Fruit fly (Drosophila melanogaster): ENCODE measurements around the gene CG6310.
A peak's percentile ranks its signal among the peaks of the same experiment; 100 is the strongest.

CG6310 gene

dm6 chr3L:11064689-11065088, 5.0 kb downstream of the CG6310 start, which contains the start of the genes CG32075, CG45101 and SuUR (continued):
- TF ChIP-seq CG30403 (GFP tag; optimal IDR thresholded peaks at IDR 0.05) (peak; percentile 94), MESR4 (GFP tag; optimal IDR thresholded peaks at IDR 0.05) (peak; percentile 57), CG11398 (GFP tag; optimal IDR thresholded peaks at IDR 0.05) (peak; percentile 46), Ptx1 (GFP tag; IDR thresholded peaks at IDR 0.05) (peak; percentile 94), Opbp (GFP tag; IDR thresholded peaks at IDR 0.05; ENCODE audit: partially characterized antibody) (no peak), Fer3 (tag; optimal IDR thresholded peaks at IDR 0.05) (peak; percentile 74), CG17802 (tag; optimal IDR thresholded peaks at IDR 0.05) (peak; percentile 66), GATAe (GFP tag; conservative IDR thresholded peaks at IDR 0.05) (peak; percentile 61; the same call in 1 of the 2 replicates), CG3065 (GFP tag; optimal IDR thresholded peaks at IDR 0.05) (peak; percentile 83), exex (tag; optimal IDR thresholded peaks at IDR 0.05) (peak; percentile 51), CG15269 (tag; optimal IDR thresholded peaks at IDR 0.05) (peak; percentile 80), Hand (GFP tag; optimal IDR thresholded peaks at IDR 0.05) (no peak), CG11560 (tag; IDR thresholded peaks at IDR 0.05) (peak; percentile 61; the same call in 1 of the 3 replicates), HLHmδ (GFP tag; optimal IDR thresholded peaks at IDR 0.05) (no peak), HLH3B (GFP tag; IDR thresholded peaks at IDR 0.05) (peak; percentile 78), BEAF-32 (GFP tag; optimal IDR thresholded peaks at IDR 0.05) (peak; percentile 39), gcm (GFP tag; optimal IDR thresholded peaks at IDR 0.05) (peak; percentile 49), CG17612 (GFP tag; IDR thresholded peaks at IDR 0.05) (peak; percentile 59; the same call in 1 of the 2 replicates), B-H2 (GFP tag; optimal IDR thresholded peaks at IDR 0.05) (peak; percentile 86), CG3838 (GFP tag; optimal IDR thresholded peaks at IDR 0.05) (peak; percentile 81), Gug (GFP tag; IDR thresholded peaks at IDR 0.05) (peak; percentile 84), ci (GFP tag; IDR thresholded peaks at IDR 0.05) (peak; percentile 87; the same call in 2 of the 3 replicates), CrebB (tag; optimal IDR thresholded peaks at IDR 0.05) (peak; percentile 58), Meics (GFP tag; optimal IDR thresholded peaks at IDR 0.05) (peak; percentile 86), CG14441 (GFP tag; IDR thresholded peaks at IDR 0.05) (peak; percentile 92), sr (GFP tag; IDR thresholded peaks at IDR 0.05) (no peak), inv (GFP tag; IDR thresholded peaks at IDR 0.05; ENCODE audit: partially characterized antibody) (no peak), fd64A (GFP tag; optimal IDR thresholded peaks at IDR 0.05) (no peak), Myb (GFP tag; optimal IDR thresholded peaks at IDR 0.05) (peak; percentile 75), CG32767 (GFP tag; IDR thresholded peaks at IDR 0.05) (peak; percentile 80), gsb (GFP tag; IDR thresholded peaks at IDR 0.05) (peak; percentile 53; the same call in 1 of the 2 replicates), CG13624 (GFP tag; optimal IDR thresholded peaks at IDR 0.05) (peak; percentile 93), repo (GFP tag; optimal IDR thresholded peaks at IDR 0.05) (peak; percentile 83), peb (GFP tag; IDR thresholded peaks at IDR 0.05) (peak; percentile 87), row (GFP tag; IDR thresholded peaks at IDR 0.05) (peak; percentile 94), grau (tag; optimal IDR thresholded peaks at IDR 0.05) (peak; percentile 88), Ssrp (tag; optimal IDR thresholded peaks at IDR 0.05) (peak; percentile 88), Poxn (GFP tag; IDR thresholded peaks at IDR 0.05) (peak; percentile 34; the same call in 1 of the 2 replicates), mirr (GFP tag; optimal IDR thresholded peaks at IDR 0.05) (peak; percentile 5), gsb-n (tag; optimal IDR thresholded peaks at IDR 0.05) (peak; percentile 74), tx (GFP tag; optimal IDR thresholded peaks at IDR 0.05) (peak; percentile 91), psq (GFP tag; optimal IDR thresholded peaks at IDR 0.05) (peak; percentile 56), vnd (GFP tag; IDR thresholded peaks at IDR 0.05; ENCODE audit: partially characterized antibody) (no peak), unc-4 (GFP tag; IDR thresholded peaks at IDR 0.05; ENCODE audit: partially characterized antibody) (no peak), CG17829 (tag; optimal IDR thresholded peaks at IDR 0.05) (peak; percentile 88), sna (GFP tag; IDR thresholded peaks at IDR 0.05; ENCODE audit: partially characterized antibody) (no peak), Spps (tag; optimal IDR thresholded peaks at IDR 0.05) (peak; percentile 76), crc (GFP tag; optimal IDR thresholded peaks at IDR 0.05) (peak; percentile 73), ewg (GFP tag; optimal IDR thresholded peaks at IDR 0.05) (peak; percentile 76), Atf3 (GFP tag; optimal IDR thresholded peaks at IDR 0.05) (peak; percentile 89)
